Worm (Caenorhabditis elegans) whole organism, L4 larva: ENCODE results near the gene W08E12.9.

ENCODE experiments used
- Y105C5A.15 ChIP-seq: fragments of 200-800 bp; sonication (Bioruptor generic); IDR thresholded peaks from 2 replicates; pipeline ENCODE4 v1.3.6; 2022; ENCODE audit warnings: missing genetic modification characterization, missing compliant biosample characterization
- Y5F2A.4 ChIP-seq: fragments of 200-800 bp; sonication (Bioruptor generic); optimal IDR thresholded peaks from 2 replicates; lab custom pipeline; 2018; ENCODE audit warnings: mild to moderate bottlenecking, missing genetic modification characterization, missing compliant biosample characterization
- ZK546.5 ChIP-seq, 2 experiments: sonication (generic microtip); optimal IDR thresholded peaks; 2 replicates each; lab custom pipeline; 2017; ENCODE audit warnings: missing biosample characterization in 2 of 2, missing genetic modification characterization in 2 of 2
- aha-1 ChIP-seq: fragments of 150-350 bp; peaks from one replicate; lab custom pipeline; 2014; ENCODE audit warnings: missing biosample characterization, missing genetic modification characterization
- arid-1 ChIP-seq: fragments of 200-800 bp; sonication (Bioruptor generic); conservative IDR thresholded peaks from 2 replicates; pipeline ENCODE4 v1.3.6; 2022; ENCODE audit warnings: missing genetic modification reagents, missing genetic modification characterization, missing compliant biosample characterization
- ceh-20 ChIP-seq: fragments of 200-800 bp; sonication (Bioruptor generic); IDR thresholded peaks from 2 replicates; pipeline ENCODE4 v1.3.6; 2022; ENCODE audit warnings: missing genetic modification reagents, missing genetic modification characterization, missing compliant biosample characterization
- ceh-44 ChIP-seq: fragments of 200-800 bp; sonication (Bioruptor generic); IDR thresholded peaks from 2 replicates; pipeline ENCODE4 v1.3.6; 2022; ENCODE audit warnings: missing genetic modification reagents, missing genetic modification characterization, missing compliant biosample characterization
- ceh-82 ChIP-seq: sonication (generic microtip); optimal IDR thresholded peaks from 2 replicates; lab custom pipeline; 2017; ENCODE audit warnings: missing biosample characterization, missing genetic modification characterization
- ces-1 ChIP-seq: fragments of 150-350 bp; sonication (generic microtip); optimal IDR thresholded peaks from 4 replicates; lab custom pipeline; 2014; ENCODE audit warnings: missing biosample characterization, missing genetic modification reagents, missing genetic modification characterization
- daf-8 ChIP-seq: fragments of 200-800 bp; sonication (Bioruptor generic); IDR thresholded peaks from 2 replicates; pipeline ENCODE4 v1.3.6; 2022; ENCODE audit warnings: missing genetic modification characterization, missing compliant biosample characterization
- dmd-8 ChIP-seq: fragments of 200-800 bp; sonication (Bioruptor generic); IDR thresholded peaks from 2 replicates; pipeline ENCODE4 v1.3.6; 2022; ENCODE audit warnings: missing genetic modification characterization, missing compliant biosample characterization
- duxl-1 ChIP-seq: sonication (generic microtip); optimal IDR thresholded peaks from 2 replicates; lab custom pipeline; 2016; ENCODE audit warnings: mild to moderate bottlenecking, missing genetic modification characterization, moderate library complexity, missing compliant biosample characterization; ENCODE audit not compliant: poor library complexity
- dve-1 ChIP-seq: sonication (generic microtip); optimal IDR thresholded peaks from 2 replicates; lab custom pipeline; 2017; ENCODE audit warnings: antibody characterized with exemption, mild to moderate bottlenecking, missing genetic modification characterization, missing compliant biosample characterization; ENCODE audit not compliant: insufficient read depth
- hif-1 ChIP-seq, 2 experiments: sonication (generic microtip); optimal IDR thresholded peaks; 2 replicates each; lab custom pipeline; 2016 to 2017; ENCODE audit warnings: missing compliant biosample characterization in 2 of 2, missing genetic modification characterization in 2 of 2, missing genetic modification reagents in 2 of 2, missing genotype in 2 of 2, mild to moderate bottlenecking in 1 of 2
- hlh-11 ChIP-seq: fragments of 200-800 bp; sonication (Bioruptor generic); optimal IDR thresholded peaks from 2 replicates; lab custom pipeline; 2018; ENCODE audit warnings: mild to moderate bottlenecking, missing genetic modification characterization, missing compliant biosample characterization
- lim-7 ChIP-seq: fragments of 200-800 bp; sonication (Bioruptor generic); IDR thresholded peaks from 2 replicates; pipeline ENCODE4 v1.3.6; 2022; ENCODE audit warnings: missing genetic modification characterization, missing compliant biosample characterization
- lin-1 ChIP-seq: fragments of 200-800 bp; sonication (Bioruptor generic); IDR thresholded peaks from 2 replicates; pipeline ENCODE4 v1.3.6; 2022; ENCODE audit warnings: missing genetic modification reagents, missing genetic modification characterization, missing compliant biosample characterization
- lin-15B ChIP-seq: fragments of 150-350 bp; sonication (generic microtip); optimal IDR thresholded peaks from 3 replicates; lab custom pipeline; 2014; ENCODE audit warnings: missing biosample characterization, missing genetic modification characterization
- lir-3 ChIP-seq: sonication (generic microtip); optimal IDR thresholded peaks from 2 replicates; lab custom pipeline; 2016; ENCODE audit warnings: mild to moderate bottlenecking, missing genetic modification characterization, missing compliant biosample characterization
- lsy-2 ChIP-seq, 2 experiments: fragments of 150-350 bp in 1 of 2; sonication (generic microtip) in 1 of 2; optimal IDR thresholded peaks; 2 replicates each; lab custom pipeline; 2014 to 2017; ENCODE audit warnings: missing biosample characterization in 2 of 2, missing genetic modification characterization in 2 of 2
- mdt-29 ChIP-seq: fragments of 200-800 bp; sonication (Bioruptor generic); IDR thresholded peaks from 2 replicates; pipeline ENCODE4 v1.3.6; 2022; ENCODE audit warnings: missing genetic modification reagents, missing genetic modification characterization, missing compliant biosample characterization
- nhr-102 ChIP-seq: sonication (generic microtip); optimal IDR thresholded peaks from 2 replicates; lab custom pipeline; 2016; ENCODE audit warnings: mild to moderate bottlenecking, missing genetic modification characterization, moderate library complexity, missing compliant biosample characterization
- nhr-11 ChIP-seq: fragments of 150-350 bp; optimal IDR thresholded peaks from 2 replicates; lab custom pipeline; 2014; ENCODE audit warnings: missing biosample characterization, missing genetic modification characterization
- nhr-111 ChIP-seq: fragments of 200-800 bp; sonication (Bioruptor generic); optimal IDR thresholded peaks from 2 replicates; lab custom pipeline; 2018; ENCODE audit warnings: mild to moderate bottlenecking, missing genetic modification characterization, missing compliant biosample characterization
- nhr-28 ChIP-seq: fragments of 150-350 bp; optimal IDR thresholded peaks from 2 replicates; lab custom pipeline; 2014; ENCODE audit warnings: missing biosample characterization, missing genetic modification characterization
- nhr-42 ChIP-seq: fragments of 200-800 bp; sonication (Bioruptor generic); IDR thresholded peaks from 2 replicates; pipeline ENCODE4 v1.3.6; 2022; ENCODE audit warnings: missing genetic modification characterization, missing compliant biosample characterization
- php-3 ChIP-seq: fragments of 200-800 bp; sonication (Bioruptor generic); IDR thresholded peaks from 2 replicates; pipeline ENCODE4 v1.3.6; 2022; ENCODE audit warnings: missing genetic modification reagents, missing genetic modification characterization, missing compliant biosample characterization
- pqm-1 ChIP-seq: sonication (generic microtip); optimal IDR thresholded peaks from 2 replicates; lab custom pipeline; 2017; ENCODE audit warnings: missing biosample characterization, missing genetic modification characterization
- rbr-2 ChIP-seq: sonication (generic microtip); optimal IDR thresholded peaks from 2 replicates; lab custom pipeline; 2016; ENCODE audit warnings: missing genotype, missing genetic modification characterization, missing compliant biosample characterization
- saeg-2 ChIP-seq: fragments of 200-800 bp; sonication (Bioruptor generic); IDR thresholded peaks from 2 replicates; pipeline ENCODE4 v1.3.6; 2022; ENCODE audit warnings: missing genetic modification reagents, missing genetic modification characterization, missing compliant biosample characterization
- set-16 ChIP-seq: fragments of 200-800 bp; sonication (Bioruptor generic); IDR thresholded peaks from 2 replicates; pipeline ENCODE4 v1.3.6; 2022; ENCODE audit warnings: missing genetic modification reagents, missing genetic modification characterization, missing compliant biosample characterization
- tag-97 ChIP-seq: fragments of 200-800 bp; sonication (Bioruptor generic); IDR thresholded peaks from 2 replicates; pipeline ENCODE4 v1.3.6; 2022; ENCODE audit warnings: missing genetic modification characterization, missing compliant biosample characterization
- unc-39 ChIP-seq: sonication (generic microtip); optimal IDR thresholded peaks from 2 replicates; lab custom pipeline; 2017; ENCODE audit warnings: missing biosample characterization, missing genetic modification characterization
- unc-62 ChIP-seq, 3 experiments: fragments of 150-350 bp in 1 of 3; sonication (generic microtip); optimal IDR thresholded peaks in 2 of 3; peaks in 1 of 3; 1 replicate in 1 of 3; 2 replicates in 2 of 3; lab custom pipeline; 2014 to 2017; ENCODE audit warnings: missing biosample characterization in 3 of 3, missing genetic modification characterization in 3 of 3, missing genetic modification reagents in 3 of 3, missing genotype in 1 of 3
- vab-7 ChIP-seq: fragments of 200-800 bp; sonication (Bioruptor generic); IDR thresholded peaks from 2 replicates; pipeline ENCODE4 v1.3.6; 2022; ENCODE audit warnings: missing genetic modification reagents, missing genetic modification characterization, missing compliant biosample characterization
- zag-1 ChIP-seq: fragments of 150-350 bp; optimal IDR thresholded peaks from 2 replicates; lab custom pipeline; 2014; ENCODE audit warnings: missing biosample characterization, missing genetic modification characterization

The W08E12.9 gene

DNA sequence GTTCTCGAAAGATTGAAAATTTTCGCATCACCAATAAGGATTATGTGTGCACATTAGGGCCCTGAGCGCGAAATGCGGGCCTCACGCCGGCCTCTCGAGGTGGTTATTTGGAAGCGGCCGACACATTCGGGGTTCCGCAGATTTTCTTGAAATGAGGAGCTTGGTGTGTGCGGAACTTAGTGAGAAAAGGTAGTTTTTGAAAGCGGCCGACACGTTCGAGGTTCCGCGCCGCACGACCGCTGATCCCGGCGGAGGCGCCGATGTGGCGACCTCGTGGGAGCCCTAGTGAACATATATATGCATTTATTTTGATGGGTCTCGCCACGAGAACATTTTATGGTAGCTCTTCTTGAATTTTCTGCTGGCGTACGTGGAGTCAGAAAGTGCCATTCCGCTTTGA lies 40.5 kb downstream of the W08E12.9 start:
- TF ChIP-seq ZK546.5 (tag; optimal IDR thresholded peaks at IDR 0.05; lab: Kevin White, UChicago) = no peak
- 0 out of 2 replicates have a peak, but pooled peaks have one; percentile 12 for TF ChIP-seq nhr-42 (GFP tag; lab: Robert Waterston, UW)
- peak; percentile 73 for TF ChIP-seq set-16 (GFP tag; lab: Robert Waterston, UW)
- TF ChIP-seq, all 104 proteins: peak for 2

ce11 chrIV:3265657-3266056 lies 41.7 kb downstream of the W08E12.9 start, which contains the start of gene T26C12.2:
Gene T26C12.2 (minus strand): TSS chrIV:3265757.
- TF ChIP-seq nhr-28 (tag; lab: Kevin White, UChicago) (no peak), ceh-82 (tag; lab: Kevin White, UChicago) (no peak), hif-1 (tag; optimal IDR thresholded peaks at IDR 0.05; lab: Kevin White, UChicago) (no peak), ceh-20 (GFP tag; lab: Robert Waterston, UW) (no peak), tag-97 (GFP tag; lab: Robert Waterston, UW) (no peak), arid-1 (no peak), lir-3 (tag; lab: Kevin White, UChicago) (no peak)

ce11 chrIV:3261761-3262160 lies 45.6 kb downstream of the W08E12.9 start:
- TF ChIP-seq pqm-1 (no peak), Y105C5A.15 (GFP tag; lab: Robert Waterston, UW) (no peak), daf-8 (GFP tag; lab: Robert Waterston, UW) (no peak), vab-7 (GFP tag; lab: Robert Waterston, UW) (no peak), unc-62 (GFP tag; optimal IDR thresholded peaks at IDR 0.05 in 1 of 2; lab: Kevin White, UChicago) (no peak), unc-62 (tag; optimal IDR thresholded peaks at IDR 0.05; lab: Kevin White, UChicago) (no peak), zag-1 (tag; lab: Kevin White, UChicago) (no peak), mdt-29 (GFP tag; lab: Robert Waterston, UW) (no peak), unc-39 (tag; lab: Kevin White, UChicago) (no peak), hlh-11 (tag; lab: Kevin White, UChicago) (no peak), set-16 (GFP tag; lab: Robert Waterston, UW) (no peak), lim-7 (no peak), ces-1 (no peak), dmd-8 (GFP tag; lab: Robert Waterston, UW) (no peak), aha-1 (tag; lab: Kevin White, UChicago) (no peak), duxl-1 (tag; lab: Kevin White, UChicago) (no peak), ceh-44 (no peak), lsy-2 (tag; optimal IDR thresholded peaks at IDR 0.05; lab: Kevin White, UChicago) (no peak)

ce11 chrIV:3260216-3260615 lies 47.1 kb downstream of the W08E12.9 start:
- no peak for TF ChIP-seq lin-1
- TF ChIP-seq aha-1 (tag; lab: Kevin White, UChicago) = no peak
- no peak for TF ChIP-seq Y5F2A.4
- no peak for TF ChIP-seq lin-15B (tag; lab: Kevin White, UChicago)
- no peak for TF ChIP-seq nhr-111 (GFP tag; lab: Kevin White, UChicago)
- no peak for TF ChIP-seq php-3 (GFP tag; lab: Robert Waterston, UW)
- TF ChIP-seq ceh-20 (GFP tag; lab: Robert Waterston, UW) = no peak
- TF ChIP-seq daf-8 (GFP tag; lab: Robert Waterston, UW) = no peak
- no peak for TF ChIP-seq saeg-2 (GFP tag; lab: Robert Waterston, UW)
- TF ChIP-seq nhr-11 (tag; lab: Kevin White, UChicago) = no peak
- no peak for TF ChIP-seq dve-1
- TF ChIP-seq rbr-2 = no peak
- no peak for TF ChIP-seq nhr-102 (tag; lab: Kevin White, UChicago)
